Worm (Caenorhabditis elegans) whole organism, L3 larva: Measurements from ENCODE around the gene F16B4.7.

Experiments
- fkh-2 ChIP-seq: fragments of 150-350 bp; optimal IDR thresholded peaks from 2 replicates; lab custom pipeline; 2014; ENCODE audit warnings: missing biosample characterization, missing genetic modification reagents, missing genetic modification characterization
- lin-39 ChIP-seq: fragments of 150-350 bp; optimal IDR thresholded peaks from 2 replicates; lab custom pipeline; 2018; ENCODE audit warnings: missing biosample characterization, missing genetic modification reagents, missing genetic modification characterization
- nhr-12 ChIP-seq: fragments of 150-350 bp; optimal IDR thresholded peaks from 2 replicates; lab custom pipeline; 2014; ENCODE audit warnings: missing biosample characterization, missing genetic modification characterization
- nhr-237 ChIP-seq: fragments of 150-350 bp; optimal IDR thresholded peaks from 2 replicates; lab custom pipeline; 2014; ENCODE audit warnings: missing biosample characterization, missing genetic modification characterization
- nhr-25 ChIP-seq: sonication (generic microtip); optimal IDR thresholded peaks from 2 replicates; lab custom pipeline; 2017; ENCODE audit warnings: missing biosample characterization, missing genetic modification characterization
- nhr-28 ChIP-seq: fragments of 150-350 bp; optimal IDR thresholded peaks from 2 replicates; lab custom pipeline; 2014; ENCODE audit warnings: missing biosample characterization, missing genetic modification characterization
- sea-2 ChIP-seq: fragments of 150-350 bp; sonication (generic microtip); optimal IDR thresholded peaks from 4 replicates; lab custom pipeline; 2014; ENCODE audit warnings: missing biosample characterization, missing genetic modification reagents, missing genetic modification characterization
- skn-1 ChIP-seq: fragments of 150-350 bp; optimal IDR thresholded peaks from 2 replicates; lab custom pipeline; 2014; ENCODE audit warnings: missing biosample characterization, missing genetic modification characterization
- snpc-4 ChIP-seq: fragments of 150-350 bp; optimal IDR thresholded peaks from 2 replicates; lab custom pipeline; 2014; ENCODE audit warnings: missing biosample characterization, missing genetic modification characterization
- tbx-2 ChIP-seq: sonication (generic microtip); optimal IDR thresholded peaks from 2 replicates; lab custom pipeline; 2016; ENCODE audit warnings: mild to moderate bottlenecking, missing genetic modification characterization, missing compliant biosample characterization
- unc-39 ChIP-seq: sonication (generic microtip); optimal IDR thresholded peaks from 4 replicates; lab custom pipeline; 2017; ENCODE audit warnings: missing biosample characterization, missing genetic modification characterization
- zag-1 ChIP-seq: fragments of 150-350 bp; optimal IDR thresholded peaks from 2 replicates; lab custom pipeline; 2014; ENCODE audit warnings: missing biosample characterization, missing genetic modification characterization
- ztf-11 ChIP-seq: fragments of 150-350 bp; optimal IDR thresholded peaks from 2 replicates; lab custom pipeline; 2014; ENCODE audit warnings: missing biosample characterization, missing genetic modification characterization

- TF ChIP-seq nhr-237 (tag; lab: Kevin White, UChicago) (no peak), nhr-28 (tag; lab: Kevin White, UChicago) (no peak), sea-2 (GFP tag; lab: Kevin White, UChicago) (no peak), unc-39 (tag; lab: Kevin White, UChicago) (no peak), lin-39 (tag; lab: Kevin White, UChicago) (no peak), fkh-2 (no peak), snpc-4 (tag; lab: Kevin White, UChicago) (no peak), zag-1 (tag; lab: Kevin White, UChicago) (no peak), skn-1 (tag; lab: Kevin White, UChicago) (no peak), nhr-12 (no peak), ztf-11 (tag; lab: Kevin White, UChicago) (no peak), nhr-25 (tag; lab: Kevin White, UChicago) (no peak), tbx-2 (tag; lab: Kevin White, UChicago) (no peak)
Observed at ce11 chrV:1569750-1570419, 15.6 kb upstream of the F16B4.7 start.
